Worm (Caenorhabditis elegans) whole organism, L1 larva: Measurements from ENCODE around the gene F07A11.4.

Experiments used
- aha-1 ChIP-seq: fragments of 150-350 bp; optimal IDR thresholded peaks from 2 replicates; lab custom pipeline; 2014; ENCODE audit warnings: missing biosample characterization, missing genetic modification characterization
- ceh-82 ChIP-seq, 3 experiments: fragments of 150-350 bp in 1 of 3; sonication (generic microtip) in 2 of 3; optimal IDR thresholded peaks; 2 replicates each; lab custom pipeline; 2014 to 2017; ENCODE audit warnings: missing biosample characterization in 3 of 3, missing genetic modification characterization in 3 of 3
- lin-13 ChIP-seq: fragments of 150-350 bp; optimal IDR thresholded peaks from 2 replicates; lab custom pipeline; 2014; ENCODE audit warnings: missing biosample characterization, missing genetic modification reagents, missing genetic modification characterization
- nhr-11 ChIP-seq: fragments of 150-350 bp; optimal IDR thresholded peaks from 2 replicates; lab custom pipeline; 2014; ENCODE audit warnings: missing biosample characterization, missing genetic modification characterization
- nhr-20 ChIP-seq: sonication (generic microtip); optimal IDR thresholded peaks from 2 replicates; lab custom pipeline; 2016; ENCODE audit warnings: mild to moderate bottlenecking, missing genetic modification characterization, missing compliant biosample characterization
- nhr-71 ChIP-seq: sonication (generic microtip); optimal IDR thresholded peaks from 2 replicates; lab custom pipeline; 2016; ENCODE audit warnings: mild to moderate bottlenecking, missing genetic modification characterization, moderate library complexity, missing compliant biosample characterization

ce11 chrII:11634681-11635527, 34.1 kb downstream of the F07A11.4 start:
- TF ChIP-seq nhr-71 (peak; percentile 84), ceh-82 (tag; optimal IDR thresholded peaks at IDR 0.05; lab: Kevin White, UChicago) (peak; percentile 63 to 81 (median 78)), nhr-20 (tag; lab: Kevin White, UChicago) (peak; percentile 81), lin-13 (GFP tag; lab: Kevin White, UChicago) (peak; percentile 51), nhr-11 (tag; lab: Kevin White, UChicago) (peak; percentile 19), aha-1 (no peak)
